Worm (Caenorhabditis elegans): ENCODE results near the gene F25H9.7.
A peak's percentile ranks its signal among the peaks of the same experiment; 100 is the strongest.

Gene F25H9.7

DNA sequence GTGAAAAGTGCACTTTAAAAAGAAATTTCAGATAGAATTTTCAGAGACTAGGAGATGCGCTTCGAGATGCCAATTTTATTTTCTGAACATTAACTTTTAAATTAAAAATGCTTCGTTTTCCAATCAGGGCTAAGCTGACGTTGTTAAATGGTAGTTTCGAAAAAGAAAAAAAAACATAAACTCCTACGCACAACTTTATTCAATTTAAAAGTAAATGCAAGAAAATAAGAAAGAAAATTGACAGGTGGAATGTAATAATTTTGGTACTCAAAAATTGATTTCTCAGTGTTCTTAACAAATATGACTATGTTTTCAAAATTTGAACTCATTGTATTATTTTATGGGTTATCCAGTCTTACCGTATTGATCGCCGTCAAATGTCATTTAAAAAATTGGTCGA lies 14.8 kb upstream of the F25H9.7 start, which contains the start of gene lurp-2:
Gene lurp-2 (plus strand): TSS at position 301 of the 400 bp plus-strand sequence.
- TF ChIP-seq ama-1 (optimal IDR thresholded peaks at IDR 0.05) (no peak), pes-1 (GFP tag; IDR thresholded peaks at IDR 0.05) (no peak), tbx-37 (GFP tag; conservative IDR thresholded peaks at IDR 0.05) (no peak), B0310.2 (tag; optimal IDR thresholded peaks at IDR 0.05) (no peak), tra-4 (tag; optimal IDR thresholded peaks at IDR 0.05) (no peak)

DNA sequence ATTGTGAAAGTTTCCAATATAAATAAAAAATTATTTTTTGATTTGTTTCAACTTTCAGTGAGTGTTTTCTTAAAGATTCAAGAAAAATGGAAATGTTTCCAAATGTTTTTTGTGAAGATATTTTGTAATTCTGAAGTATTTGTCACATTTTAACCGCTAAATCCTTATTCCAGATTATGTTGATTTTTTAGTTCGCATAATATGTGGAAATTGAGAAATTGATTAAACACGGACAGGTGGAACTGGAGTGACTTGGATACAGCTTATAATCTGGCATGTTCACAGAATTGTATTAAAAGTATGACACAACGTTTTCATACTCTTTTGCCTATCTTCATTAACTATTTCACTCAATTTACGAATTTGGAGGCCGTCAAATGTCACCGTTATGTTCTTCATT lies 12.7 kb upstream of the F25H9.7 start, which contains the start of gene lurp-3:
Gene lurp-3 (plus strand): TSS at position 301 of the 400 bp plus-strand sequence.
- no peak for TF ChIP-seq hnd-1 (tag; optimal IDR thresholded peaks at IDR 0.05)
- no peak for TF ChIP-seq ceh-36 (tag; optimal IDR thresholded peaks at IDR 0.05)
- TF ChIP-seq scrt-1 (GFP tag; IDR thresholded peaks at IDR 0.05) = no peak
- TF ChIP-seq ceh-13 (GFP tag; optimal IDR thresholded peaks at IDR 0.05) = no peak
- no peak for TF ChIP-seq tra-4 (tag; optimal IDR thresholded peaks at IDR 0.05)
- TF ChIP-seq hmbx-1 (tag; optimal IDR thresholded peaks at IDR 0.05) = no peak
- no peak for TF ChIP-seq hmg-4 (GFP tag; optimal IDR thresholded peaks at IDR 0.05)
- no peak for TF ChIP-seq ets-7 (tag; optimal IDR thresholded peaks at IDR 0.05)
- no peak for TF ChIP-seq ama-1 (optimal IDR thresholded peaks at IDR 0.05)
- TF ChIP-seq flt-1 (GFP tag; IDR thresholded peaks at IDR 0.05) = no peak
- TF ChIP-seq sea-1 (GFP tag; conservative IDR thresholded peaks at IDR 0.05) = no peak
- no peak for TF ChIP-seq pes-1 (GFP tag; IDR thresholded peaks at IDR 0.05)
- no peak for TF ChIP-seq B0310.2 (tag; optimal IDR thresholded peaks at IDR 0.05)
- TF ChIP-seq tbx-37 (GFP tag; conservative IDR thresholded peaks at IDR 0.05) = no peak
- no peak for TF ChIP-seq tbx-11 (GFP tag; IDR thresholded peaks at IDR 0.05)

DNA sequence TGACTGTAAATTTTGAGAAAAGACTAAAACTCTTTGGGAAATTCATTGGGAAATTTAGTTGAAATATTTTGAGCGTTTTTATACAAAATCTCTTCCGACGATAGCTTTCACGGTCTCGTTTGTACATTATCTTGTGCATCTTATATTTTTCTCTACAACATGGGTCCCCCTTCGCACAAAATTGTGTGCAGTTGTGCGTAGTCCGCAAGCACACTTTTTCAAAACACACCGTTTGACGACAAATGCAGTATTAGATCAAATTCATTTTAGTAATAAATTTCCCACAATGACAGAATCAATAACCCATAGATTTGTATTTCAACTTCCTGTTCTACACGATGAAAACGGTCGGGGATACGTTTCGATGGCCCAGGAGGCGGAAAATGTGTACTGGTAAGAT lies 10.3 kb upstream of the F25H9.7 start, which contains the start of gene F25H9.2:
Gene F25H9.2 (plus strand): TSS at position 226 of the 400 bp plus-strand sequence.
- no peak for TF ChIP-seq sea-1 (GFP tag; conservative IDR thresholded peaks at IDR 0.05)
- TF ChIP-seq aly-1 (tag; optimal IDR thresholded peaks at IDR 0.05) = no peak
- TF ChIP-seq hnd-1 (tag; optimal IDR thresholded peaks at IDR 0.05) = no peak
- TF ChIP-seq B0310.2 (tag; optimal IDR thresholded peaks at IDR 0.05) = no peak
- no peak for TF ChIP-seq tbx-37 (GFP tag; conservative IDR thresholded peaks at IDR 0.05)
- TF ChIP-seq ceh-36 (tag; optimal IDR thresholded peaks at IDR 0.05) = no peak
- no peak for TF ChIP-seq hmbx-1 (tag; optimal IDR thresholded peaks at IDR 0.05)
- no peak for TF ChIP-seq tbx-11 (GFP tag; IDR thresholded peaks at IDR 0.05)
- TF ChIP-seq pes-1 (GFP tag; IDR thresholded peaks at IDR 0.05) = no peak
- no peak for TF ChIP-seq ceh-13 (GFP tag; optimal IDR thresholded peaks at IDR 0.05)
- TF ChIP-seq scrt-1 (GFP tag; IDR thresholded peaks at IDR 0.05) = no peak
- TF ChIP-seq ets-7 (tag; optimal IDR thresholded peaks at IDR 0.05) = no peak
- no peak for TF ChIP-seq hmg-4 (GFP tag; optimal IDR thresholded peaks at IDR 0.05)
- TF ChIP-seq F13C5.2 (tag; optimal IDR thresholded peaks at IDR 0.05) = no peak
- no peak for TF ChIP-seq ama-1 (optimal IDR thresholded peaks at IDR 0.05)
- no peak for TF ChIP-seq tra-4 (tag; optimal IDR thresholded peaks at IDR 0.05)
- TF ChIP-seq flt-1 (GFP tag; IDR thresholded peaks at IDR 0.05) = no peak

ce11 chrV:13459323-13459722 lies 8.9 kb upstream of the F25H9.7 start, which contains the start of gene bath-39:
Gene bath-39, plus strand, starts transcription at chrV:13459459.
- peak; percentile 30 for TF ChIP-seq F13C5.2 (tag; optimal IDR thresholded peaks at IDR 0.05)
- TF ChIP-seq aly-1 (tag; optimal IDR thresholded peaks at IDR 0.05) = no peak

ce11 chrV:13462974-13463373 lies 5.2 kb upstream of the F25H9.7 start, which contains the start of gene frm-10:
Gene frm-10, plus strand, starts transcription at chrV:13463207.
- TF ChIP-seq B0310.2 (tag; optimal IDR thresholded peaks at IDR 0.05) (no peak), ets-7 (tag; optimal IDR thresholded peaks at IDR 0.05) (no peak), ama-1 (optimal IDR thresholded peaks at IDR 0.05) (no peak), hnd-1 (tag; optimal IDR thresholded peaks at IDR 0.05) (no peak), F13C5.2 (tag; optimal IDR thresholded peaks at IDR 0.05) (no peak), tbx-37 (GFP tag; conservative IDR thresholded peaks at IDR 0.05) (no peak), sea-1 (GFP tag; conservative IDR thresholded peaks at IDR 0.05) (no peak), hmbx-1 (tag; optimal IDR thresholded peaks at IDR 0.05) (no peak), hmg-4 (GFP tag; optimal IDR thresholded peaks at IDR 0.05) (no peak), aly-1 (tag; optimal IDR thresholded peaks at IDR 0.05) (no peak)

- no peak for TF ChIP-seq ama-1 (optimal IDR thresholded peaks at IDR 0.05)
- no peak for TF ChIP-seq ceh-36 (tag; optimal IDR thresholded peaks at IDR 0.05)
- no peak for TF ChIP-seq aly-1 (tag; optimal IDR thresholded peaks at IDR 0.05)
- TF ChIP-seq hmg-4 (GFP tag; optimal IDR thresholded peaks at IDR 0.05) = no peak
- TF ChIP-seq tra-4 (tag; optimal IDR thresholded peaks at IDR 0.05) = no peak
- no peak for TF ChIP-seq ceh-13 (GFP tag; optimal IDR thresholded peaks at IDR 0.05)
- TF ChIP-seq ets-7 (tag; optimal IDR thresholded peaks at IDR 0.05) = no peak
- TF ChIP-seq hmbx-1 (tag; optimal IDR thresholded peaks at IDR 0.05) = no peak
- no peak for TF ChIP-seq sea-1 (GFP tag; conservative IDR thresholded peaks at IDR 0.05)
- TF ChIP-seq F13C5.2 (tag; optimal IDR thresholded peaks at IDR 0.05) = no peak
- TF ChIP-seq B0310.2 (tag; optimal IDR thresholded peaks at IDR 0.05) = no peak
- TF ChIP-seq tbx-11 (GFP tag; IDR thresholded peaks at IDR 0.05) = no peak
- no peak for TF ChIP-seq flt-1 (GFP tag; IDR thresholded peaks at IDR 0.05)
Measured at ce11 chrV:13464123-13464522, 4.1 kb upstream of the F25H9.7 start.

DNA sequence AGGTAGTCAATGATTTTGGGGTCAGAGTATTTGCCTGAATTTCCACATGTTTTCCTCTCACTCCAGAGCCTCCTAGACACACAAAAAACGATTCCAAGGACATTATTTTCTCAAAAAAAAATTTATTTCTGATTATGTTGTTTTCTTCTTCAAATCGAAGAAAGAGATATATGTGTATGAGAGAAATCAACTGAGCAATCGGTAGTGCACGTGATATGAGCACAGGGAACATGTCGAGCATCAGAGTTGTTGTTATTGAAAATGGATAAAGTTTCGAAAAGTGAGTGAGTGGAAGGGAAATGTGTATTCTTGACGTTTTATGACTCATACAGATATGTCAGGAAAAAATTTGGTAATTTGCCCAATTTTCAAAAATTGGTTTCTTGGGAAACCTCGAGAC lies 3.9 kb downstream of the F25H9.7 start:
- TF ChIP-seq pes-1 (GFP tag; IDR thresholded peaks at IDR 0.05) = no peak
- no peak for TF ChIP-seq ceh-36 (tag; optimal IDR thresholded peaks at IDR 0.05)
- TF ChIP-seq B0310.2 (tag; optimal IDR thresholded peaks at IDR 0.05) = no peak
- no peak for TF ChIP-seq scrt-1 (GFP tag; IDR thresholded peaks at IDR 0.05)

DNA sequence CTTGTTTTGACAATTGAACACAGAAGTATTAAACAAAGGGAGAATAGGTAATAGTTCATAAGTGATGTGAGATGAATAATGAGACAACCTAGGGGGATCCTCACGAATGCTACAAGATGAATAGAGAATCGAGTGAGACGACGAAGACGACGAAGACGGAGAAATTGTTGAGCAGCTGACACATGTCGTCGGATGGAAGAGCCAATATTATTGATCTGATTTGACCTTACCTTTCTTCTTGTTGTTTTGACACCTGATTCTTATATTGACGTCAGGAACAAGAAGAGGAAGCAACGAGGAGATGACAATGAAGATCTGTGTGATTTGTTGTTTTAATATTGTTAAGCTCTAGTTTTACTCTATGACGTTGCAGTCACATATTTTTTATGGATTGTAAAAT lies 5.3 kb downstream of the F25H9.7 start, which contains the start of gene T10G3.1:
Gene T10G3.1 (minus strand): TSS at position 213 of the 400 bp plus-strand sequence.
- TF ChIP-seq aly-1 (tag; optimal IDR thresholded peaks at IDR 0.05) (no peak), tra-4 (tag; optimal IDR thresholded peaks at IDR 0.05) (no peak), pes-1 (GFP tag; IDR thresholded peaks at IDR 0.05) (no peak), hnd-1 (tag; optimal IDR thresholded peaks at IDR 0.05) (no peak), flt-1 (GFP tag; IDR thresholded peaks at IDR 0.05) (no peak), ceh-13 (GFP tag; optimal IDR thresholded peaks at IDR 0.05) (no peak), scrt-1 (GFP tag; IDR thresholded peaks at IDR 0.05) (no peak)

Measured in whole organism, early embryonic.